Worm (Caenorhabditis elegans) whole organism, L4/young adult: ENCODE data around the gene ckb-3.

Experiments
- W03F9.2 ChIP-seq: fragments of 150-350 bp; optimal IDR thresholded peaks from 2 replicates; lab custom pipeline; 2014; ENCODE audit warnings: missing biosample characterization, missing genetic modification characterization
- him-1 ChIP-seq: sonication (generic microtip); optimal IDR thresholded peaks from 2 replicates; lab custom pipeline; 2016; ENCODE audit warnings: missing genotype, missing genetic modification reagents, missing genetic modification characterization, missing compliant biosample characterization

- TF ChIP-seq W03F9.2 (tag; lab: Kevin White, UChicago) (no peak), him-1 (tag; lab: Kevin White, UChicago) (no peak)
These were observed 14.3 kb upstream of the ckb-3 start, which contains the start of gene mnp-1 for ce11 chrIII:4356384-4356783.
